Fruit fly (Drosophila melanogaster): ENCODE results near the gene CG17834.

The CG17834 gene

DNA sequence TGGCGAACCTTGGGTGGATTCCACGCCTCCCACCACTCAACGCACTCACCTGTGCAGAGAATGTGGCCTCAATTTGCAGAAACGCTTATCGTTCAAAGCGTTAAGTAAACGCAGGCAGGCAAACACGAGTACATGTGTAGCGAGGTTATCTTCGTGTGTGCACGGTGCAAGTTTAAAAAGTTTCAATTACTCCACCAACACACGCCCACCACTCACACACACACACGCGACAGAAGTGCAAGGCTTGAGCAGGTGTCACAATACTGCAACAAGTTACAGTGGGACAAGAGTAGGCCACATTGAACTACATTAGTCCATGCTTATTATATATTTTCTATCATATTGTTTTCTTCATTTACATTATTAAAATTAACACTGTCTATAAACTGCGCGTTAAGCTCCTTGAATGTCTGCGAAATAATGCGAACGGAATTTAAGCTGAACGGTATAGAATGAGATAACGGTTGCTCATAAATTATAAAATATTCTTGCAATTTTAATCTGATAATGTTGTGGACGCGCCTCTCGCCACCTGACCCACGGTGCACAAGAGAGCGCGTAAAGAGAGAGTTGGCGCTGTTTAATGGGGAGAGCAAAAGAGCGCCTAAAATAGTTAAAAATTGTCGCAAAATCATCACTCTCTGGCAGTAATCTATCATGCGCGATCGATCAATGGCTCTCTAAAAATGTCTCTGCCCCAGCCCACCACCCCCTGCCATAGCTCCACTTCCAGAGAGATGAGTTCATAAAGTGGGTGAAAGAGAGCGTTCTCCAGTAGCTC, 5.8 kb downstream of the CG17834 start (continued):
- TF ChIP-seq CG4282 (GFP tag; optimal IDR thresholded peaks at IDR 0.05) (peak; percentile 71), Hmr (GFP tag; optimal IDR thresholded peaks at IDR 0.05) (peak; percentile 88), CG14441 (GFP tag; IDR thresholded peaks at IDR 0.05) (peak; percentile 95), Sox102F (GFP tag; optimal IDR thresholded peaks at IDR 0.05) (peak; percentile 99), Six4 (GFP tag; optimal IDR thresholded peaks at IDR 0.05) (peak; percentile 88), pho (GFP tag; optimal IDR thresholded peaks at IDR 0.05) (no peak), TFAM (GFP tag; optimal IDR thresholded peaks at IDR 0.05) (peak; percentile 81), zen (tag; optimal IDR thresholded peaks at IDR 0.05) (peak; percentile 89), CG4424 (GFP tag; optimal IDR thresholded peaks at IDR 0.05) (peak; percentile 94), CTCF (GFP tag; optimal IDR thresholded peaks at IDR 0.05) (peak; percentile 59), lbe (GFP tag; optimal IDR thresholded peaks at IDR 0.05) (peak; percentile 95), MBD-R2 (GFP tag; IDR thresholded peaks at IDR 0.05) (peak; percentile 64), esg (GFP tag; conservative IDR thresholded peaks at IDR 0.05) (peak; percentile 97), slp2 (GFP tag; optimal IDR thresholded peaks at IDR 0.05) (peak; percentile 86), CG13894 (tag; optimal IDR thresholded peaks at IDR 0.05) (peak; percentile 37), CG9932 (GFP tag; IDR thresholded peaks at IDR 0.05) (peak; percentile 61), Scr (GFP tag; IDR thresholded peaks at IDR 0.05; ENCODE audit: partially characterized antibody) (peak; percentile 41), CG15514 (GFP tag; optimal IDR thresholded peaks at IDR 0.05) (peak; percentile 72), Dp (GFP tag; optimal IDR thresholded peaks at IDR 0.05) (peak; percentile 5), Doc2 (GFP tag; IDR thresholded peaks at IDR 0.05) (peak; percentile 76), CG14965 (GFP tag; optimal IDR thresholded peaks at IDR 0.05; ENCODE audit: borderline replicate concordance) (no peak), CG10209 (GFP tag; optimal IDR thresholded peaks at IDR 0.05) (peak; percentile 92), mirr (GFP tag; optimal IDR thresholded peaks at IDR 0.05) (peak; percentile 56), Hr78 (GFP tag; optimal IDR thresholded peaks at IDR 0.05) (peak in 1 of 2 experiments; percentile 86), repo (GFP tag; optimal IDR thresholded peaks at IDR 0.05) (peak; percentile 52), CG6791 (GFP tag; IDR thresholded peaks at IDR 0.05; ENCODE audit: partially characterized antibody) (no peak; the same call in 2 of the 3 replicates), Ets97D (GFP tag; optimal IDR thresholded peaks at IDR 0.05) (peak; percentile 55), grau (tag; optimal IDR thresholded peaks at IDR 0.05) (peak; percentile 95), pita (GFP tag; optimal IDR thresholded peaks at IDR 0.05) (no peak), CG17612 (GFP tag; IDR thresholded peaks at IDR 0.05) (peak; percentile 71), CG3847 (GFP tag; IDR thresholded peaks at IDR 0.05) (peak; percentile 84), CG12236 (GFP tag; optimal IDR thresholded peaks at IDR 0.05) (peak; percentile 71), CG7987 (GFP tag; optimal IDR thresholded peaks at IDR 0.05) (peak; percentile 89), gt (GFP tag; IDR thresholded peaks at IDR 0.05) (peak; percentile 88), zfh1 (GFP tag; IDR thresholded peaks at IDR 0.05) (peak; percentile 95), GATAe (GFP tag; conservative IDR thresholded peaks at IDR 0.05) (0 out of 2 replicates have a peak, but pooled peaks have one; percentile 8), tgo (GFP tag; IDR thresholded peaks at IDR 0.05) (peak; percentile 94), CG16779 (GFP tag; IDR thresholded peaks at IDR 0.05) (peak; percentile 86), Gsc (GFP tag; IDR thresholded peaks at IDR 0.05) (no peak), prd (optimal IDR thresholded peaks at IDR 0.05) (no peak), prd (GFP tag; IDR thresholded peaks at IDR 0.05) (peak; percentile 95), CG3726 (GFP tag; IDR thresholded peaks at IDR 0.05) (peak; percentile 94), CG13287 (GFP tag; IDR thresholded peaks at IDR 0.05; ENCODE audit: partially characterized antibody) (peak; percentile 69), CG10366 (GFP tag; IDR thresholded peaks at IDR 0.05) (peak; percentile 95), CG7271 (tag; optimal IDR thresholded peaks at IDR 0.05) (peak; percentile 60), CkIIα-i1 (GFP tag; IDR thresholded peaks at IDR 0.05) (peak; percentile 65; the same call in 1 of the 2 replicates), tup (GFP tag; optimal IDR thresholded peaks at IDR 0.05) (peak; percentile 81), aop (GFP tag; IDR thresholded peaks at IDR 0.05) (peak; percentile 91), CG34376 (GFP tag; optimal IDR thresholded peaks at IDR 0.05) (peak; percentile 88)
